Worm (Caenorhabditis elegans) whole organism, mixed stage, embryonic: ENCODE measurements around the gene hif-1.

ENCODE experiments used
- lin-13 ChIP-seq: fragments of 150-350 bp; optimal IDR thresholded peaks from 2 replicates; lab custom pipeline; 2014; ENCODE audit warnings: missing biosample characterization, missing genetic modification characterization
- nhr-28 ChIP-seq: fragments of 150-350 bp; optimal IDR thresholded peaks from 2 replicates; lab custom pipeline; 2014; ENCODE audit warnings: missing biosample characterization, missing genetic modification characterization
- snpc-4 ChIP-seq: fragments of 150-350 bp; optimal IDR thresholded peaks from 2 replicates; lab custom pipeline; 2014; ENCODE audit warnings: missing biosample characterization, missing genetic modification characterization
- unc-39 ChIP-seq: fragments of 150-350 bp; optimal IDR thresholded peaks from 2 replicates; lab custom pipeline; 2014; ENCODE audit warnings: missing biosample characterization, missing genetic modification characterization

DNA sequence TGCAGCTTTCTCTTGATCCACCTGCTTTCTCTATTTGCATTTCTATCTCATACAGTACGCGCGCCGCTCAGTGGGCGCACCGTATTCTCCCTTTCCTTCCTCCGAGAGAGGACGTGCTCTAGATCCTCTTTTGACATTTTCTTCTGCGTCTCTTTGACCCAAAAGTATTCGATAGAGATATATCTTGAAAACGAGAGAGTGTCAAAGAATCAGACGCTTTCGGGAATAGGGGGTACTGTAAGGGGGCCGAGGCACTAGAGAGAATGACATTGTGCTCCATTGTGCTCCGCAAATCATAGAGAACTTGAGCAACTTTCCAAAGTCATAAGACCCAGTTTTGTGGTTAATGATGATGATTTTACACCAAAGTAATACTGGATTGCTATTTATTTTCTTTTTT is 31.1 kb upstream of the hif-1 start:
- TF ChIP-seq lin-13 (tag; lab: Kevin White, UChicago) (no peak), nhr-28 (tag; lab: Kevin White, UChicago) (no peak), unc-39 (no peak), snpc-4 (no peak)
